Worm (Caenorhabditis elegans): ENCODE results near the gene str-236.

The str-236 gene

ce11 chrV:1527985-1528384, at the start of gene str-236:
str-236 (minus strand) TSS chrV:1528085.
- TF ChIP-seq nfya-1 (tag; optimal IDR thresholded peaks at IDR 0.05; ENCODE audit: insufficient read depth), result no peak
- TF ChIP-seq nhr-43 (tag; optimal IDR thresholded peaks at IDR 0.05; ENCODE audit: poor library complexity, severe bottlenecking), result no peak
- TF ChIP-seq nhr-12 (tag; optimal IDR thresholded peaks at IDR 0.05), result no peak
- TF ChIP-seq nhr-237 (tag; optimal IDR thresholded peaks at IDR 0.05), result no peak
- TF ChIP-seq egl-27 (tag; optimal IDR thresholded peaks at IDR 0.05), result no peak
- no peak for TF ChIP-seq eor-1 (tag; optimal IDR thresholded peaks at IDR 0.05)
- no peak for TF ChIP-seq unc-62 (GFP tag; optimal IDR thresholded peaks at IDR 0.05)
- no peak for TF ChIP-seq ama-1 (optimal IDR thresholded peaks at IDR 0.05)
- TF ChIP-seq egl-5 (tag; optimal IDR thresholded peaks at IDR 0.05), result no peak
- TF ChIP-seq nhr-23 (tag; optimal IDR thresholded peaks at IDR 0.05), result no peak
- no peak for TF ChIP-seq elt-2 (tag; optimal IDR thresholded peaks at IDR 0.05)
- TF ChIP-seq elt-1 (tag; optimal IDR thresholded peaks at IDR 0.05), result no peak
- TF ChIP-seq lin-15B (tag; optimal IDR thresholded peaks at IDR 0.05), result no peak
- no peak for TF ChIP-seq R02D3.7 (tag; optimal IDR thresholded peaks at IDR 0.05)
- no peak for TF ChIP-seq pqm-1 (tag; optimal IDR thresholded peaks at IDR 0.05)
- TF ChIP-seq mdl-1 (tag; optimal IDR thresholded peaks at IDR 0.05), result no peak
- no peak for TF ChIP-seq daf-12 (tag; optimal IDR thresholded peaks at IDR 0.05)
- TF ChIP-seq mml-1 (tag; optimal IDR thresholded peaks at IDR 0.05), result no peak
- no peak for TF ChIP-seq jun-1 (tag; optimal IDR thresholded peaks at IDR 0.05)

ce11 chrV:1577092-1577709, 49.3 kb upstream of the str-236 start:
- TF ChIP-seq pqm-1 (tag; optimal IDR thresholded peaks at IDR 0.05) (no peak), unc-39 (tag; optimal IDR thresholded peaks at IDR 0.05) (no peak), zag-1 (tag; optimal IDR thresholded peaks at IDR 0.05) (no peak), fos-1 (tag; optimal IDR thresholded peaks at IDR 0.05) (no peak), lin-39 (tag; optimal IDR thresholded peaks at IDR 0.05) (no peak), nhr-25 (tag; optimal IDR thresholded peaks at IDR 0.05) (no peak), nhr-11 (tag; optimal IDR thresholded peaks at IDR 0.05) (no peak), mml-1 (tag; optimal IDR thresholded peaks at IDR 0.05) (no peak), aly-2 (tag; optimal IDR thresholded peaks at IDR 0.05) (no peak), lin-15B (tag; optimal IDR thresholded peaks at IDR 0.05) (no peak), nhr-43 (tag; optimal IDR thresholded peaks at IDR 0.05; ENCODE audit: poor library complexity, severe bottlenecking) (no peak), ZK546.5 (tag; optimal IDR thresholded peaks at IDR 0.05) (no peak)

- TF ChIP-seq sea-2 (GFP tag; optimal IDR thresholded peaks at IDR 0.05) (no peak), mdl-1 (tag; optimal IDR thresholded peaks at IDR 0.05) (no peak), fos-1 (tag; optimal IDR thresholded peaks at IDR 0.05) (no peak), egl-27 (tag; optimal IDR thresholded peaks at IDR 0.05) (no peak), nhr-67 (tag; optimal IDR thresholded peaks at IDR 0.05) (no peak)
These were observed 47.7 kb upstream of the str-236 start for ce11 chrV:1575493-1576084.

ce11 chrV:1574599-1574998, 46.7 kb upstream of the str-236 start:
- TF ChIP-seq aly-2 (tag; optimal IDR thresholded peaks at IDR 0.05), result no peak

- TF ChIP-seq fkh-2 (tag; optimal IDR thresholded peaks at IDR 0.05), result no peak
- TF ChIP-seq daf-12 (tag; optimal IDR thresholded peaks at IDR 0.05), result no peak
- TF ChIP-seq lin-15B (tag; optimal IDR thresholded peaks at IDR 0.05), result no peak
- TF ChIP-seq nhr-67 (tag; optimal IDR thresholded peaks at IDR 0.05), result no peak
- TF ChIP-seq egl-5 (tag; optimal IDR thresholded peaks at IDR 0.05), result no peak
- no peak for TF ChIP-seq fos-1 (tag; optimal IDR thresholded peaks at IDR 0.05)
- no peak for TF ChIP-seq ceh-16 (tag; optimal IDR thresholded peaks at IDR 0.05)
- TF ChIP-seq ama-1 (optimal IDR thresholded peaks at IDR 0.05), result no peak
These were observed 44.7 kb upstream of the str-236 start for ce11 chrV:1572585-1572984.

ce11 chrV:1570679-1571078, 42.8 kb upstream of the str-236 start:
- no peak for TF ChIP-seq ztf-4 (tag; optimal IDR thresholded peaks at IDR 0.05)
- no peak for TF ChIP-seq ceh-9 (tag; optimal IDR thresholded peaks at IDR 0.05)
- TF ChIP-seq elt-2 (tag; optimal IDR thresholded peaks at IDR 0.05), result no peak
- no peak for TF ChIP-seq ztf-11 (tag; optimal IDR thresholded peaks at IDR 0.05)
- no peak for TF ChIP-seq fkh-2 (tag; optimal IDR thresholded peaks at IDR 0.05)
- no peak for TF ChIP-seq egl-27 (tag; optimal IDR thresholded peaks at IDR 0.05)
- TF ChIP-seq mml-1 (tag; optimal IDR thresholded peaks at IDR 0.05), result no peak
- TF ChIP-seq egl-5 (tag; optimal IDR thresholded peaks at IDR 0.05), result no peak
- TF ChIP-seq jun-1 (tag; optimal IDR thresholded peaks at IDR 0.05), result no peak
- no peak for TF ChIP-seq aly-2 (tag; optimal IDR thresholded peaks at IDR 0.05)
- no peak for TF ChIP-seq nhr-11 (tag; optimal IDR thresholded peaks at IDR 0.05)
- no peak for TF ChIP-seq lsy-12 (tag; optimal IDR thresholded peaks at IDR 0.05)

All from whole organism, L3 larva.